Worm (Caenorhabditis elegans) whole organism, L4/young adult: ENCODE measurements around the gene cyp-33E3.

ENCODE experiments used
- W03F9.2 ChIP-seq: fragments of 150-350 bp; optimal IDR thresholded peaks from 2 replicates; lab custom pipeline; 2014; ENCODE audit warnings: missing biosample characterization, missing genetic modification characterization
- dao-5 ChIP-seq: sonication (generic microtip); optimal IDR thresholded peaks from 2 replicates; lab custom pipeline; 2016; ENCODE audit warnings: missing genotype, missing genetic modification characterization, moderate library complexity, missing compliant biosample characterization
- him-1 ChIP-seq: sonication (generic microtip); optimal IDR thresholded peaks from 2 replicates; lab custom pipeline; 2016; ENCODE audit warnings: missing genotype, missing genetic modification reagents, missing genetic modification characterization, missing compliant biosample characterization

DNA sequence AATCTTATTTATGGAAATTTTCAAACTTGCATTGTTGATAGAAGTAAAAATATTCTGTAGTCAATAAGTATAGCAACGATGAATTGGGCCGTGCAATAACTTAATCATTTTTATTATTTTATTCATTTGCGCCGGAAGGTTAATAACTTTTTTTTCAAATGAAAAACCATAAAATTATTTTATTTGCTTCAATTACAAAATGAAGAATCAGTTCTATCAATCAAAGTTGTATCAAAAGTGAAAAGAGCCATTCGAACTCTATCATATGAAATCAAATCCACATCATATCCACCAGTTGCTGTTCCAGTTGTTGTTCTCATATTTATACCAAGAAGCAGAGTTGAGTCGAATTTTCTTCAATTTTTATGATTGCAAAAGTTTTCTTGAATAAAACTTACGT, 33.7 kb downstream of the cyp-33E3 start, which contains the start of gene cyp-33E1:
- TF ChIP-seq him-1 (tag; lab: Kevin White, UChicago) (no peak), dao-5 (tag; lab: Kevin White, UChicago) (no peak), W03F9.2 (no peak)
